Fruit fly (Drosophila melanogaster) Kc167 (cell line): ENCODE data around the gene aop.

Experiments used
- Myc ChIP-seq: fragments of >200 bp; optimal IDR thresholded peaks from 2 replicates; lab custom pipeline; 2017; ENCODE audit warnings: missing external identifiers
- ttk ChIP-seq: sonication (Bioruptor generic); optimal IDR thresholded peaks from 2 replicates; lab custom pipeline; 2017; ENCODE audit warnings: missing external identifiers

DNA sequence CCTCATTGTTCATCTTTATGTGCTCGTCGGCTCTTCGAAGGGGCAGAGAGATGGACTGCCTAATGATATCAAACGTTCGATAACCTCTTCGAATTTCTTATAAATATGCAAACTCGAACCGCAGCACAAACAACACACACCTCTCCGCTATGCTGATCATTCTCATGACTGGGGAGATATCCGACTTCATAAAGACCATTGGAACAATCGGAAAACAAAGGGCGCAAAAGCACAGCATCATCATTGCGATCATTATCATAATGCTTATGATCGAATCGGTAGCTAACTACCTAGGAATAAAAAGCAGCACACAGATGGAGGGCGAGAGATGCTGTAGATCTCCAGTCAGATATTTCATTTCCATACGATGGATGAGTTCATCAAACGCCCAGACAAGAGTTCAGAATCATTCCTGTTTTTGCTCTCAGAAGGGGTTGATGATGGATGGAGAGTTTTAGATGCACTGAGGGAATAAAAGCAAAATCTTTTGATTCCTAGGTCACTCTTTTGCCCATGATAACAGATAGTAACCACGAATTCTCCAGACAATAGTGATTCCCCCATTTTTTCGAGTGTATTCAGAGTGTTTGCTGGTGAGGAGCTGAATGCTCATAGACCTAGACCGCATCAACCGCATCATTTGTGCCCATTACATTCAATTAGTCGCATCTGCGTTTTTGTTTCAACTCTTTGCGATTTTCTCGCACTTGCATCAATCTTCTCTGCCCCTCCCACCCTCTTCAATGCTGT is 11.4 kb downstream of the aop start:
- TF ChIP-seq ttk (lab: Kevin White, UChicago) (no peak), Myc (lab: Kevin White, UChicago) (no peak)
